Worm (Caenorhabditis elegans): ENCODE measurements around the gene cyp-13A3.

Gene cyp-13A3

ce11 chrII:9775790-9776189 is 17.3 kb downstream of the cyp-13A3 start, which contains the start of gene T10B9.9:
T10B9.9 (minus strand) TSS chrII:9775890.
- no peak for TF ChIP-seq ceh-62 (tag; optimal IDR thresholded peaks at IDR 0.05)
- no peak for TF ChIP-seq gei-8 (GFP tag; optimal IDR thresholded peaks at IDR 0.05)
- TF ChIP-seq tra-1 (GFP tag; IDR thresholded peaks at IDR 0.05): no peak
- no peak for TF ChIP-seq set-16 (GFP tag; IDR thresholded peaks at IDR 0.05)
- no peak for TF ChIP-seq nhr-6 (tag; optimal IDR thresholded peaks at IDR 0.05)
- no peak for TF ChIP-seq mxl-2 (GFP tag; conservative IDR thresholded peaks at IDR 0.05)
- no peak for TF ChIP-seq nhr-77 (tag; optimal IDR thresholded peaks at IDR 0.05)
- TF ChIP-seq madf-5 (GFP tag; IDR thresholded peaks at IDR 0.05): no peak
- TF ChIP-seq ztf-7 (tag; optimal IDR thresholded peaks at IDR 0.05): no peak
- TF ChIP-seq nhr-48 (tag; optimal IDR thresholded peaks at IDR 0.05): no peak
- TF ChIP-seq ZK337.2 (GFP tag; IDR thresholded peaks at IDR 0.05): no peak

ce11 chrII:9774653-9775052 is 18.4 kb downstream of the cyp-13A3 start:
- TF ChIP-seq ctbp-1 (GFP tag; IDR thresholded peaks at IDR 0.05) (peak; percentile 78), tra-1 (GFP tag; IDR thresholded peaks at IDR 0.05) (peak; percentile 85), pqm-1 (tag; optimal IDR thresholded peaks at IDR 0.05) (no peak), hlh-11 (tag; optimal IDR thresholded peaks at IDR 0.05) (no peak), nhr-10 (tag; optimal IDR thresholded peaks at IDR 0.05) (no peak), php-3 (GFP tag; IDR thresholded peaks at IDR 0.05) (no peak; the same call in none of the 2 replicates), hif-1 (tag; optimal IDR thresholded peaks at IDR 0.05) (peak in 1 of 2 experiments; percentile 41), mdt-29 (GFP tag; IDR thresholded peaks at IDR 0.05) (peak; percentile 73), set-16 (GFP tag; IDR thresholded peaks at IDR 0.05) (no peak), ceh-82 (tag; optimal IDR thresholded peaks at IDR 0.05) (no peak), zfp-2 (tag; optimal IDR thresholded peaks at IDR 0.05) (no peak), F37D6.2 (tag; optimal IDR thresholded peaks at IDR 0.05) (peak; percentile 51), duxl-1 (tag; optimal IDR thresholded peaks at IDR 0.05; ENCODE audit: poor library complexity) (peak; percentile 58), lir-3 (tag; optimal IDR thresholded peaks at IDR 0.05) (peak; percentile 36), dmd-9 (GFP tag; IDR thresholded peaks at IDR 0.05) (0 out of 2 replicates have a peak, but pooled peaks have one; percentile 12), arid-1 (GFP tag; conservative IDR thresholded peaks at IDR 0.05) (no peak; the same call in 1 of the 2 replicates), hmg-1.1 (GFP tag; IDR thresholded peaks at IDR 0.05) (peak; percentile 89), F49E8.2 (tag; optimal IDR thresholded peaks at IDR 0.05; ENCODE audit: borderline replicate concordance) (peak; percentile 31), F10B5.3 (tag; optimal IDR thresholded peaks at IDR 0.05) (no peak), lin-15B (tag; optimal IDR thresholded peaks at IDR 0.05) (no peak), skn-1 (tag; optimal IDR thresholded peaks at IDR 0.05) (no peak), mdl-1 (tag; optimal IDR thresholded peaks at IDR 0.05) (no peak), madf-9 (GFP tag; conservative IDR thresholded peaks at IDR 0.05) (peak; percentile 84), nhr-48 (tag; optimal IDR thresholded peaks at IDR 0.05) (peak; percentile 32), ama-1 (optimal IDR thresholded peaks at IDR 0.05) (no peak), zip-11 (GFP tag; IDR thresholded peaks at IDR 0.05) (no peak), spr-1 (tag; optimal IDR thresholded peaks at IDR 0.05) (peak; percentile 72), unc-39 (tag; optimal IDR thresholded peaks at IDR 0.05) (no peak), mxl-2 (GFP tag; conservative IDR thresholded peaks at IDR 0.05) (0 out of 2 replicates have a peak, but pooled peaks have one; percentile 25), nhr-28 (tag; optimal IDR thresholded peaks at IDR 0.05) (no peak), Y75B8A.6 (GFP tag; IDR thresholded peaks at IDR 0.05) (no peak), dmd-8 (GFP tag; IDR thresholded peaks at IDR 0.05) (peak; percentile 85), dpl-1 (GFP tag; optimal IDR thresholded peaks at IDR 0.05) (peak; percentile 36), ceh-28 (tag; optimal IDR thresholded peaks at IDR 0.05) (no peak), T20F7.1 (GFP tag; optimal IDR thresholded peaks at IDR 0.05) (peak; percentile 44), nhr-76 (tag; optimal IDR thresholded peaks at IDR 0.05) (no peak), dve-1 (tag; optimal IDR thresholded peaks at IDR 0.05; ENCODE audit: insufficient read depth) (peak; percentile 63), ztf-7 (tag; optimal IDR thresholded peaks at IDR 0.05) (peak; percentile 33), madf-5 (GFP tag; IDR thresholded peaks at IDR 0.05) (peak; percentile 66 to 77; a peak in 2 of 4 replicates), pha-4 (GFP tag; IDR thresholded peaks at IDR 0.05) (peak; percentile 86), pha-4 (tag; optimal IDR thresholded peaks at IDR 0.05) (no peak), dmd-6 (GFP tag; IDR thresholded peaks at IDR 0.05) (peak; percentile 67), F26F4.8 (GFP tag; conservative IDR thresholded peaks at IDR 0.05) (peak; percentile 73; the same call in 1 of the 2 replicates), cey-2 (tag; optimal IDR thresholded peaks at IDR 0.05; ENCODE audit: borderline replicate concordance, insufficient read depth) (no peak)
